Fruit fly (Drosophila melanogaster) whole organism, wandering third instar larva: ENCODE measurements around the gene BCL7-like.

Experiments used
- Abd-B ChIP-seq: fragments of >200 bp; optimal IDR thresholded peaks from 2 replicates; lab custom pipeline; 2017; ENCODE audit warnings: missing biosample characterization, missing genetic modification characterization
- Dfd ChIP-seq: fragments of >200 bp; optimal IDR thresholded peaks from 2 replicates; lab custom pipeline; 2017; ENCODE audit warnings: missing biosample characterization, missing genetic modification characterization
- GATAd ChIP-seq: sonication (Bioruptor generic); optimal IDR thresholded peaks from 2 replicates; lab custom pipeline; 2016; ENCODE audit warnings: missing biosample characterization, missing genetic modification characterization
- Hr78 ChIP-seq: fragments of >200 bp; optimal IDR thresholded peaks from 2 replicates; lab custom pipeline; 2017; ENCODE audit warnings: missing biosample characterization, missing genetic modification characterization
- Hr83 ChIP-seq: fragments of 200-300 bp; sonication (Bioruptor generic); optimal IDR thresholded peaks from 2 replicates; lab custom pipeline; 2016; ENCODE audit warnings: missing biosample characterization, mild to moderate bottlenecking, missing genetic modification characterization, moderate library complexity; ENCODE audit not compliant: poor library complexity, severe bottlenecking
- brk ChIP-seq: fragments of 200-800 bp; sonication (Bioruptor generic); optimal IDR thresholded peaks from 2 replicates; lab custom pipeline; 2016; ENCODE audit warnings: missing biosample characterization, mild to moderate bottlenecking, missing genetic modification characterization
- fru ChIP-seq: fragments of 200-800 bp; sonication (Bioruptor generic); optimal IDR thresholded peaks from 3 replicates; lab custom pipeline; 2016; ENCODE audit warnings: missing biosample characterization, mild to moderate bottlenecking, missing genetic modification characterization
- h ChIP-seq: fragments of 200-800 bp; sonication (Bioruptor generic); optimal IDR thresholded peaks from 3 replicates; lab custom pipeline; 2016; ENCODE audit warnings: missing biosample characterization, mild to moderate bottlenecking, missing genetic modification characterization
- lola ChIP-seq: fragments of >200 bp; optimal IDR thresholded peaks from 2 replicates; lab custom pipeline; 2017; ENCODE audit warnings: missing biosample characterization, missing genetic modification characterization
- rgr ChIP-seq: fragments of 200-800 bp; sonication (Bioruptor generic); optimal IDR thresholded peaks from 3 replicates; lab custom pipeline; 2016; ENCODE audit warnings: missing biosample characterization, mild to moderate bottlenecking, missing genetic modification characterization
- usp ChIP-seq: fragments of >200 bp; optimal IDR thresholded peaks from 2 replicates; lab custom pipeline; 2017; ENCODE audit warnings: missing biosample characterization, missing genetic modification characterization

- TF ChIP-seq Abd-B (GFP tag; lab: Kevin White, UChicago), result no peak
- no peak for TF ChIP-seq usp (GFP tag; lab: Kevin White, UChicago)
- TF ChIP-seq rgr (GFP tag; lab: Kevin White, UChicago), result peak; percentile 12
- no peak for TF ChIP-seq GATAd (GFP tag; lab: Kevin White, UChicago)
- peak; percentile 30 for TF ChIP-seq h
- TF ChIP-seq Hr83, result no peak
- peak; percentile 24 for TF ChIP-seq fru
- TF ChIP-seq brk, result no peak
- no peak for TF ChIP-seq lola (GFP tag; lab: Kevin White, UChicago)
- TF ChIP-seq Hr78 (GFP tag; lab: Kevin White, UChicago), result no peak
- no peak for TF ChIP-seq Dfd (GFP tag; lab: Kevin White, UChicago)
These were observed 44.6 kb downstream of the BCL7-like start for dm6 chrX:9401053-9401452.
